Worm (Caenorhabditis elegans): Measurements from ENCODE around the gene lec-3.

DNA sequence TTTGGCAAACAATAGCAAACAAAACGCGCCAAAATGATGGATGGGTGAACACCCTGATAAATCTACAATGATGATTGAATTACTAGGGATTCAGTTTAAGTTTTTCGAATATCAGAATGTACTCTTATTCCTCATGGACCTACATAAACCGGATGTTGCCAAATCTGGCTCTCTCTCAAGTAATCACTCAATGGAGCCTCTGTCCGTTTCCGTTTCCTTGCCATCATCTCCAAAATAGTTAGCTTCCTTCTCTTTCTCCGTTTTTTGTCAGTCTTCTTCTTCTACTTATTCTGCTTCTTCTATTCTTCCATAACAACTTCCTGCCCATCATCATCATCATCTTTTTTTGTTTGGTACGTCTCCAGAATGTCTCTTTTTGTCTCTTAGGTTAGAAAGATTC lies 25.6 kb upstream of the lec-3 start:
- TF ChIP-seq tab-1 (GFP tag; IDR thresholded peaks at IDR 0.05) (no peak), klf-2 (GFP tag; conservative IDR thresholded peaks at IDR 0.05) (no peak), T22C8.4 (GFP tag; IDR thresholded peaks at IDR 0.05) (no peak), ztf-29 (GFP tag; IDR thresholded peaks at IDR 0.05) (no peak), med-1 (GFP tag; optimal IDR thresholded peaks at IDR 0.05; ENCODE audit: insufficient read depth) (no peak), ztf-23 (GFP tag; IDR thresholded peaks at IDR 0.05) (no peak)
